Fruit fly (Drosophila melanogaster): ENCODE measurements around the gene CG43349.

The CG43349 gene

dm6 chr2L:1185642-1186497 is 14.1 kb upstream of the CG43349 start, which contains the start of gene CG5001 (continued):
- TF ChIP-seq CG10274 (GFP tag; optimal IDR thresholded peaks at IDR 0.05) (peak; percentile 17), cas (GFP tag; IDR thresholded peaks at IDR 0.05) (peak; percentile 81; the same call in 1 of the 2 replicates), Doc3 (GFP tag; IDR thresholded peaks at IDR 0.05; ENCODE audit: partially characterized antibody) (no peak), gce (GFP tag; IDR thresholded peaks at IDR 0.05) (peak; percentile 89), CG17328 (GFP tag; IDR thresholded peaks at IDR 0.05) (peak; percentile 86), nom (GFP tag; optimal IDR thresholded peaks at IDR 0.05) (peak; percentile 54), zfh2 (GFP tag; optimal IDR thresholded peaks at IDR 0.05) (peak; percentile 58), CG10209 (GFP tag; optimal IDR thresholded peaks at IDR 0.05) (peak; percentile 76), abd-A (tag; optimal IDR thresholded peaks at IDR 0.05) (no peak), rib (GFP tag; IDR thresholded peaks at IDR 0.05) (peak; percentile 62), CG14441 (GFP tag; IDR thresholded peaks at IDR 0.05) (peak; percentile 83), luna (GFP tag; optimal IDR thresholded peaks at IDR 0.05) (no peak), CG10565 (GFP tag; optimal IDR thresholded peaks at IDR 0.05) (no peak), gt (GFP tag; IDR thresholded peaks at IDR 0.05) (peak; percentile 47; the same call in 1 of the 2 replicates), CG8290 (GFP tag; optimal IDR thresholded peaks at IDR 0.05) (peak; percentile 34), CG8290 (tag; optimal IDR thresholded peaks at IDR 0.05) (peak in 1 of 2 experiments; percentile 91), amos (GFP tag; IDR thresholded peaks at IDR 0.05; ENCODE audit: partially characterized antibody) (peak; percentile 40; the same call in 1 of the 2 replicates), shn (GFP tag; optimal IDR thresholded peaks at IDR 0.05) (peak; percentile 53), Neu2 (GFP tag; optimal IDR thresholded peaks at IDR 0.05; ENCODE audit: borderline replicate concordance) (no peak), Opbp (GFP tag; IDR thresholded peaks at IDR 0.05; ENCODE audit: partially characterized antibody) (no peak), ham (GFP tag; IDR thresholded peaks at IDR 0.05) (no peak), psq (GFP tag; optimal IDR thresholded peaks at IDR 0.05) (peak; percentile 59), GATAe (GFP tag; conservative IDR thresholded peaks at IDR 0.05) (no peak; the same call in 1 of the 2 replicates), chm (GFP tag; IDR thresholded peaks at IDR 0.05) (peak; percentile 82), cg (GFP tag; optimal IDR thresholded peaks at IDR 0.05) (peak; percentile 62), lmd (GFP tag; IDR thresholded peaks at IDR 0.05) (peak; percentile 85), CG1792 (GFP tag; optimal IDR thresholded peaks at IDR 0.05) (peak; percentile 53), CG9876 (GFP tag; optimal IDR thresholded peaks at IDR 0.05) (peak; percentile 19), Ada2b (GFP tag; IDR thresholded peaks at IDR 0.05) (peak; percentile 79), CG7357 (GFP tag; IDR thresholded peaks at IDR 0.05) (0 out of 3 replicates have a peak, but pooled peaks have one; percentile 37), tx (GFP tag; optimal IDR thresholded peaks at IDR 0.05) (peak; percentile 66), CG10267 (tag; optimal IDR thresholded peaks at IDR 0.05) (peak; percentile 81), Oaz (GFP tag; IDR thresholded peaks at IDR 0.05) (peak; percentile 68), grau (tag; optimal IDR thresholded peaks at IDR 0.05) (peak; percentile 89), Side (GFP tag; optimal IDR thresholded peaks at IDR 0.05) (peak; percentile 56), MBD-R2 (GFP tag; IDR thresholded peaks at IDR 0.05) (peak; percentile 69), Mad (GFP tag; optimal IDR thresholded peaks at IDR 0.05) (peak; percentile 46), CG15269 (tag; optimal IDR thresholded peaks at IDR 0.05) (peak; percentile 93), CG6765 (GFP tag; optimal IDR thresholded peaks at IDR 0.05) (peak; percentile 80), sr (GFP tag; IDR thresholded peaks at IDR 0.05) (peak; percentile 94), CG12219 (GFP tag; optimal IDR thresholded peaks at IDR 0.05) (peak; percentile 65), CG13775 (GFP tag; optimal IDR thresholded peaks at IDR 0.05) (peak; percentile 61), CG2202 (tag; optimal IDR thresholded peaks at IDR 0.05) (peak; percentile 68), Camta (GFP tag; optimal IDR thresholded peaks at IDR 0.05) (peak; percentile 59), CG9215 (GFP tag; IDR thresholded peaks at IDR 0.05) (peak; percentile 76), jing (GFP tag; optimal IDR thresholded peaks at IDR 0.05) (no peak), Hmx (GFP tag; optimal IDR thresholded peaks at IDR 0.05) (peak; percentile 26), slbo (GFP tag; IDR thresholded peaks at IDR 0.05) (peak; percentile 94), corto (GFP tag; optimal IDR thresholded peaks at IDR 0.05) (no peak)

Measured in whole organism, embryonic.